Fruit fly (Drosophila melanogaster): ENCODE results near the gene CG15465.

DNA sequence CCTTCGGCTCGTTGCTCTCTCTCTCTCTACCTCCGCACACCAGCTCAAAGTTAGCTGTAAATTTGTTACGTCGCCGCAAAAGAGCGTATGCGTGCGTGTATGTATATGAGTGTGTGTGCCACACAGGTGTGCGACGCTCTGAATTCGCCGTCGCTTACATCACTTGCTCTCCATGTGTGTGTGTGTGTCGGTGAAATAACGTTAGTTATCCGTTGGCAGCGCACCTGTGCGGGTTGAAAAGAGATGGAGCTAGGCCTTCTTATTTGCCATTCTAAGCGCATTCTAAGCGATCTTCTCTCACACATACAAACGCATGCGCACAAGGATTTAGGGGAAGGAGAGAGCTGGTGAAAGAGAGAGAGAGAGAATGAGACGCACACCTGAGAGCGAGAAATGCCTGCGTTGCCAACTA lies 38.7 kb upstream of the CG15465 start:
- TF ChIP-seq CG32121 (GFP tag; IDR thresholded peaks at IDR 0.05) (no peak), gl (tag; optimal IDR thresholded peaks at IDR 0.05) (no peak)

All from whole organism, pupa.